Fruit fly (Drosophila melanogaster) Kc167 (cell line): ENCODE results near the gene CG31948.

Source experiments
- h ChIP-seq: fragments of >200 bp; optimal IDR thresholded peaks from 3 replicates; lab custom pipeline; 2018; ENCODE audit warnings: missing external identifiers
- psq ChIP-seq: fragments of >200 bp; optimal IDR thresholded peaks from 2 replicates; lab custom pipeline; 2017; ENCODE audit warnings: missing external identifiers

- no peak for TF ChIP-seq h (lab: Kevin White, UChicago)
- TF ChIP-seq psq = no peak
Observed at dm6 chr2L:2427384-2428208, 11.1 kb upstream of the CG31948 start.
